Worm (Caenorhabditis elegans): Measurements from ENCODE around the gene acs-1.

Gene acs-1

DNA sequence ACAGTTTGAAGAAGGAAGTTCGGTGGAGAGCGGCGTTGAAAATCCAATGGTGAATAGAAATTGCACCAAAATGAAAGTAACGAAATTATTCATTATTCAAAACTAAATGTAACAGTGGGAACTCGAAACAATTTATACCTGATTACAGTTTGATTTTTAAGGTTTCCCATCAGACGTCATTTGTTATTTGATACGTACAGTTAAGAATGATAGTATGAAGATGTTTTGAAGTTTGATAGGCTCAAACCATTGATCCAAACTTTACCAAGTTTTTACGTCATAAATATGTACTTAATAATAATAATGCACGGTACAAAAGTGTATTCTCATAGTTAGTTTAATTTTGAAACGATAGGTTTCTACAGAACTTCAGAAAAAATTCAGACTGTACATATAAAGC, 33.3 kb downstream of the acs-1 start, which contains the start of gene spp-20:
Gene spp-20, minus strand, starts transcription at position 101 of the 400 bp plus-strand sequence.
- no peak for TF ChIP-seq dao-5 (tag; optimal IDR thresholded peaks at IDR 0.05)
- TF ChIP-seq W03F9.2 (tag; optimal IDR thresholded peaks at IDR 0.05) = no peak
- no peak for TF ChIP-seq him-1 (tag; optimal IDR thresholded peaks at IDR 0.05)

DNA sequence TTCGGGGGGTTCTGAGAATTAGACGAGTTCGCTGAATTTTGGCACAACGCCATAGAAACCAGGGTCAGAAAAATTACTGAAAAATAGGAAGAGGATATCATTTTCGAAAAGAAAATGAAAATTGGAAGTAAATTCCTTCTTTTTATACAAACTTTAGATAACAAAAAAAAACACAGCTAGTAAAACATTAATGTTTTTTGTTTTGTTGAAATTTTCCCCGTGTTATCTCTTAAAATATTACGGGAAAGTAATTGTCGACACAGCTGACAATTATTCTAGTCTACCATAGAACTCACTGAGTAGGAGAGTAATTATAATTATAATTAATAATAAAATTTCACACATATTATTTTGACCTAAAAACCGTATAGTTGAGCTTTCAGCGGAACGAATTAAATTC, 34.3 kb downstream of the acs-1 start, which contains the start of gene spp-26:
Gene spp-26, minus strand, starts transcription at position 101 of the 400 bp plus-strand sequence.
- TF ChIP-seq him-1 (tag; optimal IDR thresholded peaks at IDR 0.05) = no peak
- no peak for TF ChIP-seq dao-5 (tag; optimal IDR thresholded peaks at IDR 0.05)
- no peak for TF ChIP-seq W03F9.2 (tag; optimal IDR thresholded peaks at IDR 0.05)

DNA sequence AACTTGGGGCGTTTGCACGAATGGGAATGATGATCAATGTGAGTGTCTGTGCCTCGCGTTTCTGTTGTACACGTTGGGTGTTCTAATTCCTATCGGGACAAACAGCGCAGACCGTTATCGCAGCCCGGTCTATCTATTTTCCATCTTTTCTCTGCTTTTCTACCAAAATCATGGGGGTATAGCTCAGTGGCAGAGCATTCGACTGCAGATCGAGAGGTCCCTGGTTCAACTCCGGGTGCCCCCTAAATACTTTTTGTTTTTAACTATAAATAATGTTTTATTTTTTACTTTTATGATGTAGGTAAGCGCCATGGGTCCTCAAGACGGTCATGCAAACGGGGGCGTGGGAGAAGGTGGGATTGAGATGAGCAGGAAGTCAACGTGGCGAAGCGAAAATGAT, 34.8 kb downstream of the acs-1 start:
- TF ChIP-seq him-1 (tag; optimal IDR thresholded peaks at IDR 0.05) = no peak
- TF ChIP-seq dao-5 (tag; optimal IDR thresholded peaks at IDR 0.05) = peak; percentile 21
- no peak for TF ChIP-seq W03F9.2 (tag; optimal IDR thresholded peaks at IDR 0.05)

DNA sequence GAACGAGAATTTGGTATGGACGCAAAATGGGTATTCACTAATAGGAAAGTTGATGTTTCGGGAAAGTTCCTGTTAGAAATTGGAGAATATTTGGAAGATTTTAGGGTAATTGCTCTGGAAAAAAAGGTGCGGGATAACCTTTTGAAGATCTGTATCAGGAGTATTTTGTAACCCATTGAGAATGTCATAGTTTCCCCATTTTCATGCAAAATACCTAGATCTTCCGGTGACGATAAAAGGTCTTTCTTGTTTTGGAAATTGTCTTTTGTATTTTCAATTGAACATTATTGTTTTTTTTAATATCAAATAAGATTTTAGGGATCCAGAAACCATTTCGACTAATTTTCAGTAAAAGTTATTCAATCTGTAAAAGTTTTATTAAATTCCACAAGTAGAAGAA, 36.8 kb downstream of the acs-1 start, which contains the start of gene spp-19:
Gene spp-19, minus strand, starts transcription at position 101 of the 400 bp plus-strand sequence.
- no peak for TF ChIP-seq dao-5 (tag; optimal IDR thresholded peaks at IDR 0.05)
- no peak for TF ChIP-seq him-1 (tag; optimal IDR thresholded peaks at IDR 0.05)
- no peak for TF ChIP-seq W03F9.2 (tag; optimal IDR thresholded peaks at IDR 0.05)

DNA sequence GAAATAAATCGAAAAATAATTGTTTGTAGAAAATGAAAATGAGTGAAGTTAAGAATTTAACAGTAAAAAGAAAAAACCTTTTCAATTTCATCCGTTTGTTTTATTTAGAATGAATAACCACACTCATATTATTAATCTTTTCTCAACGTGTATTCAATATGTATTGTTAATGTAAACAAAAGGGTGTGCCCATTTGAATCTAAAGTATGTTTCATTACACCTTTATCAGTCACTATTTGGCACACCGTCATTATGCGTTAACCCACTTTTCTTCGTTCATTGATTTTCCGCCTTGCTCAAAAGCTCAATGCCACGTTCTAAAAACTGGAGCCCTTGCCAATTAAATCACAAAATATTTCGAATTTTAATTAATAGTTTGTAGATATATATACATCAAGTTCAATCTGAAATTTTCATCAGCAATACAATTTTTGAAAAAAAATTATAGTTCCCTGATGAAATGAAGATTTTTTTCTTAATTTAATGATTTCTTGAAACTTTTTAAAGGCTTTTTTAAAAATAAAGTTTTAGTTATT, 41.1 kb downstream of the acs-1 start, which contains the start of gene K04A8.1:
Gene K04A8.1, plus strand, starts transcription at position 486 of the 536 bp plus-strand sequence.
- TF ChIP-seq dao-5 (tag; optimal IDR thresholded peaks at IDR 0.05) = no peak
- no peak for TF ChIP-seq him-1 (tag; optimal IDR thresholded peaks at IDR 0.05)
- no peak for TF ChIP-seq W03F9.2 (tag; optimal IDR thresholded peaks at IDR 0.05)

DNA sequence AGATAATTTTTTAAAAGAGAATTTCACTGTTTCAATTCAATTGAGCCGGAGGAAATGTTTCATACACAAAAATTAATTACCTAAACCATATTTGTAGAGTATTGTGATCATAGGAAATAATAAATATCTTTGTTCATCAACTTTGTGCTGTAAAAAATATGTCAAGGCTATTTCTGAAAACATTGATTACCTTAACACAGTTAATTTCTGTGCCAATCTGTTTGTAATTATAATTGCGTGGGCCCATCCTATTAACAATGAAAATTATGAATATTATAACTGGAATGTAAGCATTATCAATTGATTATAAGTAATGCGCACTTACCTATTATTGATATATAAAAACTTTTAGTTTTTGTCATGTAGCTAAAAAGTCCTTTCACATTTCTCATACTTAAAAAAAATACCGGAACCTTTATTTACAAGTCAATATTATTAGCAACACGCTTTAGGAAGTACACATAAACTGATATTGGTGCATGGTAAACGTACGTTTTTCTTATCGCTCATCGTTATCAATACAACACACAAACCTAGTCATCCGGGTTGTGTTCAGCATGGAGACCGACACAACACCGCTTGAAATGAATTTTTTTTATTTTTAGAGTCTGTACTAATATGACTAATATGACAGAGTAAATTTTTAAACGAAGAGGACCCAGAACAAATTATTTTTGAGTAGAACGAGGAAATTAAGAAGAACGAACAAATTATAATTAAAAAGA, 50.8 kb downstream of the acs-1 start, which contains the start of gene fut-2:
Gene fut-2, minus strand, starts transcription at position 485 of the 725 bp plus-strand sequence.
- TF ChIP-seq dao-5 (tag; optimal IDR thresholded peaks at IDR 0.05) (no peak), W03F9.2 (tag; optimal IDR thresholded peaks at IDR 0.05) (no peak), him-1 (tag; optimal IDR thresholded peaks at IDR 0.05) (no peak)

DNA sequence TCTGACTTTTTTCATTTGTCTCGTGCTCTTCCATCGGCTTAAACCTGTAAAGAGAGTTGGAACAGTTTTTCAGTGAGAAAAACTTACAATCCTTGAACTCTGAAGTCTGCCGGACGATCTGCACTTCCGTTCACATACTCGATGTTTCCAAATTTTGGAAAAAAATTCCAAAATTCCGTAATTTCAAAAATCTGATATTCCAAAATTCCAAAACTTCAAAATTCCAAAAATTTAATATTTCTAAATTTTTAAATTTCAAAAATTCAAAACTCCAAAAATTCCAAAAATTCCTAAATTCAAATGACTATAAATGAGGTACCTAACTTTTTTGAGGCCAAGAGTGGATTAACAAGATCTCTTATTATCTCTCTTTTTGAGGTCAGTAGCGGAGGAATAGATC, 51.8 kb downstream of the acs-1 start, which contains the start of gene EGAP9.4:
Gene EGAP9.4, plus strand, starts transcription at position 301 of the 400 bp plus-strand sequence.
- no peak for TF ChIP-seq W03F9.2 (tag; optimal IDR thresholded peaks at IDR 0.05)

DNA sequence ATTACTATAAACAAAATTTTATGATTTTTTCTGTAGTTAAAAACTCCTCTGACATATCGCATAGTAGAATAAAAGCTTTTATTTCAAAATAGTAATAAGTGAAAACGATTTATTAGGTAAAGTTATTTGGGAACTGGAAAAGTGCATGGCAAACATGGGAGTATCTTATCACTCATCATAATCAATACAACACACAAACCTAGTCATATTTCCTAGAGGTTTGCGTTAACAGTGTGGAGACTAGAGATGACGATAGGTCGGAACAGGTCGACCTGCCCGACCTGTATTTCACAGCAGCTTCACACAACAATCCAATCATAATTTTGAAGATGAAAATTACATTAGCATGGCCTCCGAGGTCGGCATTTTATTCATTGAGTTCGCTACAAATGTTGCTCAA, 55.2 kb downstream of the acs-1 start, which contains the start of gene EGAP9.3:
Gene EGAP9.3, minus strand, starts transcription at position 131 of the 400 bp plus-strand sequence.
- TF ChIP-seq W03F9.2 (tag; optimal IDR thresholded peaks at IDR 0.05) = no peak
- no peak for TF ChIP-seq dao-5 (tag; optimal IDR thresholded peaks at IDR 0.05)
- no peak for TF ChIP-seq him-1 (tag; optimal IDR thresholded peaks at IDR 0.05)

Measured in whole organism, L4/young adult.